Worm (Caenorhabditis elegans) whole organism, L4 larva: Measurements from ENCODE around the gene lev-8.

Experiments used
- F26F4.8 ChIP-seq: fragments of 200-800 bp; sonication (Bioruptor generic); conservative IDR thresholded peaks from 2 replicates; pipeline ENCODE4 v1.3.6; 2022; ENCODE audit warnings: missing genetic modification characterization, missing compliant biosample characterization
- T26A8.4 ChIP-seq: fragments of 200-800 bp; sonication (Bioruptor generic); IDR thresholded peaks from 2 replicates; pipeline ENCODE4 v1.3.6; 2022; ENCODE audit warnings: missing genetic modification characterization, missing compliant biosample characterization
- Y5F2A.4 ChIP-seq: fragments of 200-800 bp; sonication (Bioruptor generic); optimal IDR thresholded peaks from 2 replicates; lab custom pipeline; 2018; ENCODE audit warnings: mild to moderate bottlenecking, missing genetic modification characterization, missing compliant biosample characterization
- Y75B8A.6 ChIP-seq: fragments of 200-800 bp; sonication (Bioruptor generic); IDR thresholded peaks from 2 replicates; pipeline ENCODE4 v1.3.6; 2022; ENCODE audit warnings: missing genetic modification reagents, missing genetic modification characterization, missing compliant biosample characterization
- ZK546.5 ChIP-seq, 2 experiments: sonication (generic microtip); optimal IDR thresholded peaks; 2 replicates each; lab custom pipeline; 2017; ENCODE audit warnings: missing biosample characterization in 2 of 2, missing genetic modification characterization in 2 of 2
- aha-1 ChIP-seq: fragments of 150-350 bp; peaks from one replicate; lab custom pipeline; 2014; ENCODE audit warnings: missing biosample characterization, missing genetic modification characterization
- aly-2 ChIP-seq: sonication (generic microtip); optimal IDR thresholded peaks from 2 replicates; lab custom pipeline; 2018; ENCODE audit warnings: missing biosample characterization, missing genetic modification characterization
- attf-4 ChIP-seq: sonication (generic microtip); optimal IDR thresholded peaks from 3 replicates; lab custom pipeline; 2017; ENCODE audit warnings: missing biosample characterization, missing genetic modification characterization
- ceh-20 ChIP-seq: fragments of 200-800 bp; sonication (Bioruptor generic); IDR thresholded peaks from 2 replicates; pipeline ENCODE4 v1.3.6; 2022; ENCODE audit warnings: missing genetic modification reagents, missing genetic modification characterization, missing compliant biosample characterization
- ceh-28 ChIP-seq: fragments of 150-350 bp; optimal IDR thresholded peaks from 2 replicates; lab custom pipeline; 2014; ENCODE audit warnings: missing biosample characterization, missing genetic modification reagents, missing genetic modification characterization
- daf-16 ChIP-seq, 3 experiments: sonication (generic microtip); optimal IDR thresholded peaks; 2 replicates each; lab custom pipeline; 2016 to 2017; ENCODE audit warnings: missing genetic modification characterization in 3 of 3, missing genetic modification reagents in 3 of 3, mild to moderate bottlenecking in 2 of 3, missing compliant biosample characterization in 2 of 3, missing biosample characterization in 1 of 3, moderate library complexity in 1 of 3
- dmd-6 ChIP-seq: fragments of 200-800 bp; sonication (Bioruptor generic); IDR thresholded peaks from 2 replicates; pipeline ENCODE4 v1.3.6; 2022; ENCODE audit warnings: missing genetic modification reagents, missing genetic modification characterization, missing compliant biosample characterization
- duxl-1 ChIP-seq: sonication (generic microtip); optimal IDR thresholded peaks from 2 replicates; lab custom pipeline; 2016; ENCODE audit warnings: mild to moderate bottlenecking, missing genetic modification characterization, moderate library complexity, missing compliant biosample characterization; ENCODE audit not compliant: poor library complexity
- dve-1 ChIP-seq: sonication (generic microtip); optimal IDR thresholded peaks from 2 replicates; lab custom pipeline; 2017; ENCODE audit warnings: antibody characterized with exemption, mild to moderate bottlenecking, missing genetic modification characterization, missing compliant biosample characterization; ENCODE audit not compliant: insufficient read depth
- fkh-10 ChIP-seq: fragments of 150-350 bp; optimal IDR thresholded peaks from 2 replicates; lab custom pipeline; 2014; ENCODE audit warnings: missing biosample characterization, missing genetic modification reagents, missing genetic modification characterization
- fos-1 ChIP-seq: fragments of 150-350 bp; optimal IDR thresholded peaks from 2 replicates; lab custom pipeline; 2014; ENCODE audit warnings: missing biosample characterization, missing genetic modification characterization
- hif-1 ChIP-seq, 2 experiments: sonication (generic microtip); optimal IDR thresholded peaks; 2 replicates each; lab custom pipeline; 2016 to 2017; ENCODE audit warnings: missing compliant biosample characterization in 2 of 2, missing genetic modification characterization in 2 of 2, missing genetic modification reagents in 2 of 2, missing genotype in 2 of 2, mild to moderate bottlenecking in 1 of 2
- hlh-11 ChIP-seq: fragments of 200-800 bp; sonication (Bioruptor generic); optimal IDR thresholded peaks from 2 replicates; lab custom pipeline; 2018; ENCODE audit warnings: mild to moderate bottlenecking, missing genetic modification characterization, missing compliant biosample characterization
- hlh-30 ChIP-seq: sonication (generic microtip); optimal IDR thresholded peaks from 2 replicates; lab custom pipeline; 2017; ENCODE audit warnings: antibody characterized with exemption, mild to moderate bottlenecking, missing genetic modification characterization, missing compliant biosample characterization; ENCODE audit not compliant: insufficient read depth
- lin-29 ChIP-seq: fragments of 200-800 bp; sonication (Bioruptor generic); IDR thresholded peaks from 2 replicates; pipeline ENCODE4 v1.3.6; 2022; ENCODE audit warnings: missing genetic modification reagents, missing genetic modification characterization, missing compliant biosample characterization
- lin-39 ChIP-seq: fragments of 150-350 bp; optimal IDR thresholded peaks from 2 replicates; lab custom pipeline; 2014; ENCODE audit warnings: missing biosample characterization, missing genetic modification reagents, missing genetic modification characterization
- lsy-2 ChIP-seq, 2 experiments: fragments of 150-350 bp in 1 of 2; sonication (generic microtip) in 1 of 2; optimal IDR thresholded peaks; 2 replicates each; lab custom pipeline; 2014 to 2017; ENCODE audit warnings: missing biosample characterization in 2 of 2, missing genetic modification characterization in 2 of 2
- mdl-1 ChIP-seq, 2 experiments: fragments of 150-350 bp in 1 of 2; sonication (generic microtip) in 1 of 2; optimal IDR thresholded peaks; 2 replicates each; lab custom pipeline; 2014 to 2017; ENCODE audit warnings: missing biosample characterization in 2 of 2, missing genetic modification characterization in 2 of 2
- mes-2 ChIP-seq: sonication (generic microtip); optimal IDR thresholded peaks from 2 replicates; lab custom pipeline; 2016; ENCODE audit warnings: missing genotype, mild to moderate bottlenecking, missing genetic modification characterization, missing compliant biosample characterization; ENCODE audit not compliant: poor library complexity, severe bottlenecking
- mxl-2 ChIP-seq: fragments of 200-800 bp; sonication (Bioruptor generic); conservative IDR thresholded peaks from 2 replicates; pipeline ENCODE4 v1.3.6; 2022; ENCODE audit warnings: missing genetic modification reagents, missing genetic modification characterization, missing compliant biosample characterization
- nhr-10 ChIP-seq: fragments of 150-350 bp; optimal IDR thresholded peaks from 2 replicates; lab custom pipeline; 2014; ENCODE audit warnings: missing biosample characterization, missing genetic modification characterization
- nhr-102 ChIP-seq: sonication (generic microtip); optimal IDR thresholded peaks from 2 replicates; lab custom pipeline; 2016; ENCODE audit warnings: mild to moderate bottlenecking, missing genetic modification characterization, moderate library complexity, missing compliant biosample characterization
- nhr-25 ChIP-seq: sonication (generic microtip); optimal IDR thresholded peaks from 2 replicates; lab custom pipeline; 2017; ENCODE audit warnings: missing genetic modification characterization, mild to moderate bottlenecking, missing compliant biosample characterization, antibody characterized with exemption, moderate library complexity, borderline replicate concordance; ENCODE audit not compliant: insufficient read depth
- nhr-28 ChIP-seq: fragments of 150-350 bp; optimal IDR thresholded peaks from 2 replicates; lab custom pipeline; 2014; ENCODE audit warnings: missing biosample characterization, missing genetic modification characterization
- nhr-41 ChIP-seq: fragments of 200-800 bp; sonication (Bioruptor generic); IDR thresholded peaks from 2 replicates; pipeline ENCODE4 v1.3.6; 2022; ENCODE audit warnings: missing genetic modification reagents, missing genetic modification characterization, missing compliant biosample characterization
- nhr-42 ChIP-seq: fragments of 200-800 bp; sonication (Bioruptor generic); IDR thresholded peaks from 2 replicates; pipeline ENCODE4 v1.3.6; 2022; ENCODE audit warnings: missing genetic modification characterization, missing compliant biosample characterization
- nhr-48 ChIP-seq: sonication (generic microtip); optimal IDR thresholded peaks from 2 replicates; lab custom pipeline; 2016; ENCODE audit warnings: mild to moderate bottlenecking, missing genetic modification characterization, missing compliant biosample characterization
- nhr-76 ChIP-seq: fragments of 150-350 bp; optimal IDR thresholded peaks from 2 replicates; lab custom pipeline; 2014; ENCODE audit warnings: missing biosample characterization, missing genetic modification characterization
- nhr-77 ChIP-seq: fragments of 150-350 bp; optimal IDR thresholded peaks from 2 replicates; lab custom pipeline; 2014; ENCODE audit warnings: missing biosample characterization, missing genetic modification characterization
- php-3 ChIP-seq: fragments of 200-800 bp; sonication (Bioruptor generic); IDR thresholded peaks from 2 replicates; pipeline ENCODE4 v1.3.6; 2022; ENCODE audit warnings: missing genetic modification reagents, missing genetic modification characterization, missing compliant biosample characterization
- pqm-1 ChIP-seq: sonication (generic microtip); optimal IDR thresholded peaks from 2 replicates; lab custom pipeline; 2017; ENCODE audit warnings: missing biosample characterization, missing genetic modification characterization
- rbr-2 ChIP-seq: sonication (generic microtip); optimal IDR thresholded peaks from 2 replicates; lab custom pipeline; 2016; ENCODE audit warnings: missing genotype, missing genetic modification characterization, missing compliant biosample characterization
- saeg-2 ChIP-seq: fragments of 200-800 bp; sonication (Bioruptor generic); IDR thresholded peaks from 2 replicates; pipeline ENCODE4 v1.3.6; 2022; ENCODE audit warnings: missing genetic modification reagents, missing genetic modification characterization, missing compliant biosample characterization
- unc-130 ChIP-seq: sonication (generic microtip); optimal IDR thresholded peaks from 2 replicates; lab custom pipeline; 2016; ENCODE audit warnings: missing genetic modification reagents, missing genetic modification characterization, missing compliant biosample characterization
- unc-62 ChIP-seq, 3 experiments: fragments of 150-350 bp in 1 of 3; sonication (generic microtip); optimal IDR thresholded peaks in 2 of 3; peaks in 1 of 3; 1 replicate in 1 of 3; 2 replicates in 2 of 3; lab custom pipeline; 2014 to 2017; ENCODE audit warnings: missing biosample characterization in 3 of 3, missing genetic modification characterization in 3 of 3, missing genetic modification reagents in 3 of 3, missing genotype in 1 of 3
- zfp-2 ChIP-seq: sonication (generic microtip); optimal IDR thresholded peaks from 2 replicates; lab custom pipeline; 2016; ENCODE audit warnings: mild to moderate bottlenecking, missing genetic modification characterization, missing compliant biosample characterization
- zip-11 ChIP-seq: fragments of 200-800 bp; sonication (Bioruptor generic); IDR thresholded peaks from 2 replicates; pipeline ENCODE4 v1.3.6; 2022; ENCODE audit warnings: missing genetic modification characterization, missing compliant biosample characterization

lev-8 gene

DNA sequence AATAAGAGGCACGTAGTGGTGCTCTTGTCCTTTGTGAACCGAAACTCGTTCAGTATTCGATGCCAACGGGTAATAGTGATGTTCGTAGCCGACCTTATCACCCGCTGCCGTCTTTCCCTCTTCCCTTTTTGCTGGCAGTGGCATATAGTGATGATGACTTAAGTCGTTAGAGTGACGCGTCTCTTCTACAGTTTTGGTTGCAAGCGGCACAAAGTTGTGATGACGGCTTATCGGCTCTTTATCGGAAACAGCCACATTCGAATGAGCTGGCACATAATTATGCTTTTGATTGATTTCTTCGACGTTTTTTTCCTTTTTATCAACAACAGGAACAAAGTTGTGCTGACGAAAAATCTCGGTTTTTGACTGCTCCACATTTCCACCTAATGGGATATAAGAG is 45.3 kb upstream of the lev-8 start (continued):
- TF ChIP-seq F26F4.8 (GFP tag; lab: Robert Waterston, UW) (no peak), nhr-76 (tag; lab: Kevin White, UChicago) (no peak), unc-130 (GFP tag; lab: Kevin White, UChicago) (no peak), aly-2 (tag; lab: Kevin White, UChicago) (no peak), mxl-2 (GFP tag; lab: Robert Waterston, UW) (no peak), nhr-41 (no peak), Y5F2A.4 (GFP tag; lab: Kevin White, UChicago) (no peak), nhr-10 (peak; percentile 69), duxl-1 (tag; lab: Kevin White, UChicago) (no peak)
- TF ChIP-seq, all 104 proteins: peak for 24

DNA sequence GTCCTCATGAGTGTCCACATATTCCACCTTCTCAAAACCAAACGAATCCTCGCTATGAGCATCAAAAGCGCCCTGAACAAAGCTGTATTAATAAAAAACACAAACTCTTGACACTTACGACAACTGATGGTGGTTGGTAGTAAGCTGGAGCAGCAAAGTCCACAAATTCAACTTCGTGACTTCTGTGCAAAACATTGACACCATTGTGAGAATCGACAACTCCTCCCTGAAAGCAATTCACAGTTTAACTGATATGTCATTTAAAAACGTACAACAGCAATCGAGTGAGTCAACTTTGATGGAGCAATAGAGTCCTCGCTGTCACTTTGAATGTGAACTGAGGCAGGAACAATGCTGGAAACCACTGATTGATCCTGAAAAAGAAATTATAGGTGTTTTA is 43.3 kb upstream of the lev-8 start:
- no peak for TF ChIP-seq hlh-30 (tag; lab: Kevin White, UChicago)
- peak in 1 of 2 experiments; percentile 90 for TF ChIP-seq unc-62 (GFP tag; optimal IDR thresholded peaks at IDR 0.05 in 1 of 2; lab: Kevin White, UChicago)
- TF ChIP-seq unc-62 (tag; optimal IDR thresholded peaks at IDR 0.05; lab: Kevin White, UChicago) = no peak

DNA sequence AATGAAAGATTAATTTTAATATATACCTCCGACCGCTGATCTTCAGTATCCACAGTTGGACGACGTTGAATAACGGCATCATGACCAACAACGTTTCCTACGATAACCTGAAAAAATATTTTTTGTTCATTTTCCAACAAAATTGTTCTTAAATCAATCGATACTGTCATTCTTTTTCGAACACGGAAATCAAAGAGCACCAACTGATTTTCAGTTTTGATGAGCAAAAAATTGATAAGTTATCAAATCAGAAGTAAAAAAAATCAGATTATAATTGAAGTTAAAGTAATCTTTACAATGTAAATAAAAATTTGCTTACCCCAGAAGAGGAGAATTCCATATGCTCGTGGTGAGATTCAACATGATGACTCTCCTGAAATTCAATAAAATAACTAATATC is 42.3 kb upstream of the lev-8 start:
- TF ChIP-seq ceh-20 (no peak), nhr-28 (tag; lab: Kevin White, UChicago) (peak; percentile 62), daf-16 (GFP tag; optimal IDR thresholded peaks at IDR 0.05; lab: Kevin White, UChicago) (no peak), daf-16 (tag; optimal IDR thresholded peaks at IDR 0.05; lab: Kevin White, UChicago) (peak; percentile 40), pqm-1 (peak; percentile 42), zfp-2 (tag; lab: Kevin White, UChicago) (no peak), dve-1 (peak; percentile 15), lsy-2 (tag; optimal IDR thresholded peaks at IDR 0.05; lab: Kevin White, UChicago) (no peak), hlh-11 (tag; lab: Kevin White, UChicago) (peak; percentile 21), nhr-77 (tag; lab: Kevin White, UChicago) (peak; percentile 45)

DNA sequence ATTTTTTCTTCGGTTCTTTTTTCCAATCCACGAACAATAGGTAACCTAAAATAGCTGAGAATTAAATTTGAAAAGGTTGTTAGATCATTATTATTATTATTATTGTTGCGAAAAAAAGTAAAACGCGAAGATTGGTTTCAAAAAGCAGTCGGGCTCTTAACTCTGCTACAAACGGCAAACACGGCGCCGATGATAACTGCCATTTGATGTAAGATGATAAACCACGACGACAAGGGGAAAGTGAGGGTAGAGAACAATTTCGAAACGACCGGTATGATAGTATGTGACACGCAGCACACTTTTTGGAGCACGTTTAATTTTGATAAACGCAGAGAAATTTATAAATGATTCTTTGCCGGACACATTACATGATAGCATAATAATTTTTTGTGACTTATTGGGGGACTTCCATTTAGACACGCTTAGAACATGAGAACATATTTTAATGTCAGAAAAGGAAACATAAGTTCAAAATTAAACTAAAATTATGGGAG is 41.7 kb upstream of the lev-8 start, which contains the start of gene hpo-34:
Gene hpo-34, minus strand, starts transcription at position 51 of the 494 bp plus-strand sequence.
- TF ChIP-seq lsy-2 (tag; optimal IDR thresholded peaks at IDR 0.05; lab: Kevin White, UChicago) = peak in 1 of 2 experiments; percentile 39
- no peak for TF ChIP-seq lin-39 (tag; lab: Kevin White, UChicago)
- no peak for TF ChIP-seq zip-11
- no peak for TF ChIP-seq nhr-25
- TF ChIP-seq fkh-10 (GFP tag; lab: Kevin White, UChicago) = no peak
- TF ChIP-seq saeg-2 (GFP tag; lab: Robert Waterston, UW) = no peak
- peak in 1 of 2 experiments; percentile 15 for TF ChIP-seq hif-1 (tag; optimal IDR thresholded peaks at IDR 0.05; lab: Kevin White, UChicago)
- TF ChIP-seq mdl-1 (tag; optimal IDR thresholded peaks at IDR 0.05; lab: Kevin White, UChicago) = peak in 1 of 2 experiments; percentile 56
- TF ChIP-seq hlh-11 (tag; lab: Kevin White, UChicago) = peak; percentile 85
- TF ChIP-seq lin-29 (GFP tag; lab: Robert Waterston, UW) = no peak
- TF ChIP-seq nhr-48 (tag; lab: Kevin White, UChicago) = peak; percentile 41
- no peak for TF ChIP-seq nhr-42 (GFP tag; lab: Robert Waterston, UW)
- no peak for TF ChIP-seq daf-16 (GFP tag; optimal IDR thresholded peaks at IDR 0.05; lab: Kevin White, UChicago)
- peak; percentile 87 for TF ChIP-seq daf-16 (tag; optimal IDR thresholded peaks at IDR 0.05; lab: Kevin White, UChicago)
- peak; percentile 79 for TF ChIP-seq php-3
- TF ChIP-seq aha-1 (tag; lab: Kevin White, UChicago) = no peak
- TF ChIP-seq rbr-2 = no peak
- TF ChIP-seq nhr-41 = 0 out of 2 replicates have a peak, but pooled peaks have one; percentile 20
- no peak for TF ChIP-seq ZK546.5 (tag; optimal IDR thresholded peaks at IDR 0.05; lab: Kevin White, UChicago)
- TF ChIP-seq hlh-30 (tag; lab: Kevin White, UChicago) = peak; percentile 47
- no peak for TF ChIP-seq duxl-1 (tag; lab: Kevin White, UChicago)
- peak; percentile 77 for TF ChIP-seq nhr-102
- TF ChIP-seq attf-4 (tag; lab: Kevin White, UChicago) = no peak
- peak; percentile 91 for TF ChIP-seq pqm-1
- TF ChIP-seq fos-1 (tag; lab: Kevin White, UChicago) = no peak
- peak; percentile 88 for TF ChIP-seq dmd-6
- TF ChIP-seq Y75B8A.6 = no peak
- peak; percentile 72 for TF ChIP-seq nhr-77 (tag; lab: Kevin White, UChicago)
- TF ChIP-seq T26A8.4 = no peak
- TF ChIP-seq ceh-28 (tag; lab: Kevin White, UChicago) = no peak
- TF ChIP-seq mes-2 (tag; lab: Kevin White, UChicago) = peak; percentile 59
- TF ChIP-seq dve-1 = peak; percentile 87
